Worm (Caenorhabditis elegans): Measurements from ENCODE around the gene F33A8.4.

DNA sequence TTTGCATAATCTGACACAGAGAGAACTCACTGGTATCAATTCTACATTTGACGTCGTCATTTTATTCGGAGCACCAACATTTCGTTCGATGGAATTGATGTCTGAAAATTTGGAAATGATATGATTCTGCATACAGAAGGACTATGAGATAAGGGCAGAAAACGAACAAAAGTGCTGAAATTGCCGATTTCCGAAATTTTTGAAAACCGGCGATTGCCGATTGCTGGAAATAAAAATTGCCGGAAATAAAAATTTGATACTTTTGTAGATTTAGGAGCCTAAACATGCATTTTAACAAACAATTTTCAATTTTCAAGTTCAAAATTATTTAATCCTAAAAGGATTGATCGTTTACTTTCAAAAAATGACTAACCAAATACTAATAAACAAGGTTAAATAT is 40.5 kb upstream of the F33A8.4 start, which contains the start of gene unc-53:
- TF ChIP-seq him-1 (tag; optimal IDR thresholded peaks at IDR 0.05) (no peak), W03F9.2 (tag; optimal IDR thresholded peaks at IDR 0.05) (no peak)

Data from whole organism, L4/young adult.